Fruit fly (Drosophila melanogaster): Measurements from ENCODE around the gene CG42331.

Gene CG42331

DNA sequence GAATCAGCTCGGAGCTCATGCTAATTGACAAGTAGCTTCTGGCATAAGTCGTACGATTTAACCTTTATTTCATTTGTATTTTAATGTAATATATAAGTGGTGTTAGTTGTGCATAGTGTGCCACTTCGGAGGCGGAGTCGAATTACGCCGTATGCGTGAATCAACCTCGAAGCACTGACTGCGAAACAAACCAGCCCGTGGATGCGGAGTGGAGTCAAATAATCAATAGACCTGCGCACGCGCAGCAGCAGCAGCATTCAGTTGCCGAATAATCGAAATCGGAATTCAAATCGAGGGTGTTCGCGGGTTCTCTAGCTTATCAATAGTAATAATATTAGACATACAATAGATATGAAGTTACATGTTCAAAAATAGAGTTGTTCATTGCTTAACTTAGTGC lies 56.3 kb downstream of the CG42331 start, which contains the start of gene RabX4 (continued):
- no peak for TF ChIP-seq crol (GFP tag; IDR thresholded peaks at IDR 0.05)
- no peak for TF ChIP-seq CG11696 (GFP tag; IDR thresholded peaks at IDR 0.05)
- no peak for TF ChIP-seq CG15601 (tag; optimal IDR thresholded peaks at IDR 0.05)
- no peak for TF ChIP-seq cas (GFP tag; IDR thresholded peaks at IDR 0.05)
- TF ChIP-seq CG12219 (GFP tag; optimal IDR thresholded peaks at IDR 0.05) = no peak
- TF ChIP-seq oc (tag; optimal IDR thresholded peaks at IDR 0.05) = no peak
- TF ChIP-seq esg (GFP tag; conservative IDR thresholded peaks at IDR 0.05) = no peak
- no peak for TF ChIP-seq ATbp (GFP tag; optimal IDR thresholded peaks at IDR 0.05)
- TF ChIP-seq CG3407 (GFP tag; optimal IDR thresholded peaks at IDR 0.05) = no peak
- no peak for TF ChIP-seq salm (tag; optimal IDR thresholded peaks at IDR 0.05)
- TF ChIP-seq CG10267 (tag; optimal IDR thresholded peaks at IDR 0.05) = no peak
- peak; percentile 100 for TF ChIP-seq onecut (GFP tag; IDR thresholded peaks at IDR 0.05)
- no peak for TF ChIP-seq nerfin-2 (GFP tag; IDR thresholded peaks at IDR 0.05; ENCODE audit: partially characterized antibody)
- no peak for TF ChIP-seq Tbp (GFP tag; optimal IDR thresholded peaks at IDR 0.05)
- peak; percentile 48 for TF ChIP-seq Dref (GFP tag; IDR thresholded peaks at IDR 0.05)
- peak; percentile 59 for TF ChIP-seq E2f2 (GFP tag; IDR thresholded peaks at IDR 0.05)
- TF ChIP-seq Camta (GFP tag; optimal IDR thresholded peaks at IDR 0.05) = no peak
- no peak for TF ChIP-seq Usf (GFP tag; optimal IDR thresholded peaks at IDR 0.05)
- TF ChIP-seq Bteb2 (GFP tag; optimal IDR thresholded peaks at IDR 0.05) = no peak
- no peak for TF ChIP-seq CG6272 (GFP tag; IDR thresholded peaks at IDR 0.05)
- TF ChIP-seq CG12236 (GFP tag; optimal IDR thresholded peaks at IDR 0.05) = no peak
- peak; percentile 70 for TF ChIP-seq sens (GFP tag)
- TF ChIP-seq Ets65A (GFP tag) = no peak
- TF ChIP-seq CG15479 (GFP tag; optimal IDR thresholded peaks at IDR 0.05) = no peak
- no peak for TF ChIP-seq CG8478 (optimal IDR thresholded peaks at IDR 0.05)
- no peak for TF ChIP-seq lov (optimal IDR thresholded peaks at IDR 0.05)
- TF ChIP-seq lov (GFP tag; IDR thresholded peaks at IDR 0.05) = no peak
- TF ChIP-seq dmrt11E (tag; optimal IDR thresholded peaks at IDR 0.05) = no peak
- TF ChIP-seq CG9797 (GFP tag; optimal IDR thresholded peaks at IDR 0.05) = no peak
- TF ChIP-seq sug (tag; optimal IDR thresholded peaks at IDR 0.05) = no peak
- TF ChIP-seq Dp (GFP tag; optimal IDR thresholded peaks at IDR 0.05) = peak; percentile 48
- TF ChIP-seq CG3726 (GFP tag; IDR thresholded peaks at IDR 0.05) = no peak
- TF ChIP-seq nerfin-1 (tag; optimal IDR thresholded peaks at IDR 0.05) = peak; percentile 30

DNA sequence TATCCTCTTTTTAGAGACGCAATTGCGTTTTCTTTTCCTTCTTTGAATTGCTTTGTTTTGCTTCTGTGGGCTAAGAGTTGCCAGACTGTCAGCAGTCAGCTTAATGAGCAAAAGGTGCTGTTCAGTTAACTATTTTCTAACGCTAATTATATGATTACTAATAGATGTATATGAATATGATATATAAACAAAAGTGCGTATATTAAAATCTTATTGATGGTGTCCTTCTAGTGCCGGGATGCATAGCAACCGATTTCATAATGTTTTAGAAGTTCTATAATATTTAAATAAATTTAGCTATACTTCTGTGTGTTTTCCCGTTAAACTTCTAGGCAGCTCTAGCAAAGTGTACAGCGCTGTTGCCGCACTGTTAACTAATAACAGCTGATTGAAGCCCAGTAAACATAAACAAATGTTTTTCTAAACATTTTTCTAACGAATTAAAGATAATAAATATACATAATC lies 57.9 kb downstream of the CG42331 start, which contains the start of the genes Kaz and CG43273:
TSS of gene Kaz (minus strand) at position 73 of the 465 bp plus-strand sequence.
TSS of gene CG43273 (plus strand) at position 415 of the 465 bp plus-strand sequence.
- TF ChIP-seq sr (GFP tag; IDR thresholded peaks at IDR 0.05) (no peak), CG14014 (GFP tag; IDR thresholded peaks at IDR 0.05) (peak; percentile 60; the same call in 1 of the 2 replicates), CG12299 (tag; optimal IDR thresholded peaks at IDR 0.05) (peak; percentile 38), NC2α (GFP tag; optimal IDR thresholded peaks at IDR 0.05) (no peak), so (GFP tag; IDR thresholded peaks at IDR 0.05) (no peak), vvl (GFP tag; IDR thresholded peaks at IDR 0.05) (peak; percentile 69), pzg (GFP tag; optimal IDR thresholded peaks at IDR 0.05) (peak; percentile 35), CG8290 (GFP tag; optimal IDR thresholded peaks at IDR 0.05) (peak; percentile 12), CG8290 (tag; optimal IDR thresholded peaks at IDR 0.05) (no peak), Hmr (GFP tag; optimal IDR thresholded peaks at IDR 0.05) (peak; percentile 42), dati (GFP tag; IDR thresholded peaks at IDR 0.05) (no peak), CG13287 (GFP tag; IDR thresholded peaks at IDR 0.05; ENCODE audit: partially characterized antibody) (peak; percentile 22; the same call in 1 of the 2 replicates), Mad (GFP tag; optimal IDR thresholded peaks at IDR 0.05) (peak; percentile 36), lilli (GFP tag; optimal IDR thresholded peaks at IDR 0.05) (peak; percentile 73), klu (GFP tag; IDR thresholded peaks at IDR 0.05) (peak; percentile 30; the same call in 1 of the 2 replicates), Taf1 (GFP tag; IDR thresholded peaks at IDR 0.05) (no peak), Scr (GFP tag; IDR thresholded peaks at IDR 0.05; ENCODE audit: partially characterized antibody) (peak; percentile 30; the same call in 1 of the 2 replicates), chm (GFP tag; IDR thresholded peaks at IDR 0.05) (peak; percentile 19; the same call in 1 of the 2 replicates), rib (GFP tag; IDR thresholded peaks at IDR 0.05) (no peak), CG18599 (GFP tag; optimal IDR thresholded peaks at IDR 0.05) (peak; percentile 67), CG14710 (tag; optimal IDR thresholded peaks at IDR 0.05) (peak; percentile 81), Fer2 (tag; optimal IDR thresholded peaks at IDR 0.05) (peak; percentile 39)
